Fruit fly (Drosophila melanogaster) Kc167 (cell line): ENCODE measurements around the gene Atxn7.

Source experiments
- psq ChIP-seq: fragments of >200 bp; optimal IDR thresholded peaks from 2 replicates; lab custom pipeline; 2017; ENCODE audit warnings: missing external identifiers
- ttk ChIP-seq: sonication (Bioruptor generic); optimal IDR thresholded peaks from 2 replicates; lab custom pipeline; 2017; ENCODE audit warnings: missing external identifiers

DNA sequence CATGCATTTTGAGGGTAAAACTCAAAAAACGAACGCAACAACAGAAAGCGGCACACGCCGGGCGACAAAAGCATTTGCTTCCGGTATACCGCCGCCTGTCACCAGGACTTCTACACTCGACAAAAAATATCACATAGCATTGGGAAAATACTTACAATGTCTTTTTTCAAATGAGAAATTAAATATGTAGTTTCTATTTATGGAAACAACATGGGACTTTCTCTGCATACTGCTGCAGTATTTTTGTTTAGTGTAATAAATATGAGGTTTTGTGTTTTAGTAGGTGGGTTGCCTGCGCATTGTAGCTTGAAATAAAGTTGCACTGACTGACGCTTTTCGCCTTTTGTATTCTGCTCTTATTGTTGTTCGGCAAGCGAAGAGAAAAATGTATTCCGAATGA is 21.4 kb downstream of the Atxn7 start:
- no peak for TF ChIP-seq psq (lab: Kevin White, UChicago)
- TF ChIP-seq ttk: no peak
